Fruit fly (Drosophila melanogaster): ENCODE results near the gene Fit1.

The Fit1 gene

DNA sequence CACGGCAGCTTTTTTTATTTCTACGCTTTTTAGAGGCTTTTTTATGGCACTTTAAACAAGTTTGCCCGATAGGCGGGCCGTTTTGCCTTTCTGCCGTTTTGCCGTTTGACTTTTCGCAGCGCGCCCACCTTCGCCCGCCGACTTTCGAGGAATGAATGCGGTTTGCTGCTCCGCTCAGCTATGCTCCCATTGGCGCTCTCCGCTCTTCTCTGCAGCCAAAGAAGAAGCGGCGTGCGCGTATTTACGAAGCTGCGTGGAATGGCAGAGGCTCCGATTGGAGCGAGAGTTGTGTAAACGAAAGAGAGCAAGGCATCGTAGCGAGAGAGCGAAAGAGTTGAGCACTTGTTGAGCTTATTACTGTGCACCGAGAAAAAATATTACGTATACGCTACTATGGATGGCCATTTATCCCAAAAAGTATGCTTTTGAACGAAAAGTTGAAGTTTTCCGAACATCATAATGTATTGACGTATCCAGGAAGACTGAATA is 31.8 kb upstream of the Fit1 start, which contains the start of gene wit (continued):
- TF ChIP-seq CG16779 (GFP tag; IDR thresholded peaks at IDR 0.05) (no peak), CG11247 (GFP tag; IDR thresholded peaks at IDR 0.05) (no peak), zfh2 (GFP tag; optimal IDR thresholded peaks at IDR 0.05) (no peak), zfh1 (GFP tag; IDR thresholded peaks at IDR 0.05) (no peak), CG1602 (GFP tag; optimal IDR thresholded peaks at IDR 0.05) (no peak), bigmax (GFP tag; optimal IDR thresholded peaks at IDR 0.05) (no peak), Adf1 (GFP tag; IDR thresholded peaks at IDR 0.05) (peak; percentile 45; the same call in 1 of the 2 replicates), Hand (GFP tag; optimal IDR thresholded peaks at IDR 0.05) (peak; percentile 55), HmgD (GFP tag; optimal IDR thresholded peaks at IDR 0.05) (no peak), cato (GFP tag; optimal IDR thresholded peaks at IDR 0.05; ENCODE audit: borderline replicate concordance) (no peak), CHES-1-like (GFP tag; optimal IDR thresholded peaks at IDR 0.05) (no peak), sob (GFP tag; IDR thresholded peaks at IDR 0.05) (peak; percentile 31; the same call in 1 of the 2 replicates), CG2712 (tag; optimal IDR thresholded peaks at IDR 0.05) (no peak), CG11723 (GFP tag; optimal IDR thresholded peaks at IDR 0.05) (no peak), ham (GFP tag; IDR thresholded peaks at IDR 0.05) (no peak), CG2202 (tag; optimal IDR thresholded peaks at IDR 0.05) (no peak), CG4282 (GFP tag; optimal IDR thresholded peaks at IDR 0.05) (no peak), Pdp1 (GFP tag; optimal IDR thresholded peaks at IDR 0.05) (peak in 1 of 2 experiments; percentile 73), dmrt99B (tag; optimal IDR thresholded peaks at IDR 0.05) (no peak), CoRest (tag; optimal IDR thresholded peaks at IDR 0.05) (no peak), prd (optimal IDR thresholded peaks at IDR 0.05) (no peak), prd (GFP tag; IDR thresholded peaks at IDR 0.05) (no peak), CG2875 (GFP tag; optimal IDR thresholded peaks at IDR 0.05) (peak; percentile 40), emc (GFP tag; optimal IDR thresholded peaks at IDR 0.05) (no peak), Sry-δ (GFP tag; optimal IDR thresholded peaks at IDR 0.05) (no peak), Doc3 (GFP tag; IDR thresholded peaks at IDR 0.05; ENCODE audit: partially characterized antibody) (peak; percentile 48; the same call in 1 of the 3 replicates), sc (optimal IDR thresholded peaks at IDR 0.05) (no peak), sc (GFP tag; optimal IDR thresholded peaks at IDR 0.05) (no peak), org-1 (GFP tag; optimal IDR thresholded peaks at IDR 0.05) (peak; percentile 31), sima (GFP tag; optimal IDR thresholded peaks at IDR 0.05) (no peak), slp2 (GFP tag; optimal IDR thresholded peaks at IDR 0.05) (no peak), CG15514 (GFP tag; optimal IDR thresholded peaks at IDR 0.05) (peak; percentile 52), repo (GFP tag; optimal IDR thresholded peaks at IDR 0.05) (no peak), tgo (GFP tag; IDR thresholded peaks at IDR 0.05) (0 out of 3 replicates have a peak, but pooled peaks have one; percentile 19), D (optimal IDR thresholded peaks at IDR 0.05) (no peak), D (GFP tag; optimal IDR thresholded peaks at IDR 0.05) (no peak), nerfin-2 (GFP tag; IDR thresholded peaks at IDR 0.05; ENCODE audit: partially characterized antibody) (no peak), CG15601 (tag; optimal IDR thresholded peaks at IDR 0.05) (no peak), da (GFP tag; optimal IDR thresholded peaks at IDR 0.05) (no peak), br (optimal IDR thresholded peaks at IDR 0.05) (no peak), CG6765 (GFP tag; optimal IDR thresholded peaks at IDR 0.05) (peak; percentile 59), NC2β (GFP tag; optimal IDR thresholded peaks at IDR 0.05) (no peak), CG14965 (GFP tag; optimal IDR thresholded peaks at IDR 0.05; ENCODE audit: borderline replicate concordance) (no peak), so (GFP tag; IDR thresholded peaks at IDR 0.05) (no peak; the same call in 2 of the 3 replicates), ftz-f1 (GFP tag; optimal IDR thresholded peaks at IDR 0.05) (peak; percentile 6), Fer2 (tag; optimal IDR thresholded peaks at IDR 0.05) (no peak), CG10147 (GFP tag; optimal IDR thresholded peaks at IDR 0.05) (no peak), seq (GFP tag; IDR thresholded peaks at IDR 0.05) (no peak), nau (GFP tag; optimal IDR thresholded peaks at IDR 0.05) (peak; percentile 41), CG33557 (GFP tag; optimal IDR thresholded peaks at IDR 0.05) (no peak), CG1792 (GFP tag; optimal IDR thresholded peaks at IDR 0.05) (no peak), CG12769 (tag; optimal IDR thresholded peaks at IDR 0.05) (peak; percentile 90)
